Worm (Caenorhabditis elegans) whole organism, mixed stage, embryonic: ENCODE data around the gene F28C6.9.

Experiments used
- ceh-39 ChIP-seq: fragments of 150-350 bp; optimal IDR thresholded peaks from 2 replicates; lab custom pipeline; 2014; ENCODE audit warnings: missing biosample characterization, missing genetic modification characterization
- mls-2 ChIP-seq: sonication (generic microtip); optimal IDR thresholded peaks from 2 replicates; lab custom pipeline; 2016; ENCODE audit warnings: mild to moderate bottlenecking, missing genetic modification characterization, moderate library complexity, missing compliant biosample characterization
- nhr-237 ChIP-seq: fragments of 150-350 bp; optimal IDR thresholded peaks from 2 replicates; lab custom pipeline; 2014; ENCODE audit warnings: missing biosample characterization, missing genetic modification characterization
- ztf-11 ChIP-seq: fragments of 150-350 bp; optimal IDR thresholded peaks from 2 replicates; lab custom pipeline; 2014; ENCODE audit warnings: missing biosample characterization, missing genetic modification characterization

- TF ChIP-seq nhr-237 (tag; lab: Kevin White, UChicago) (no peak), mls-2 (tag; lab: Kevin White, UChicago) (no peak), ztf-11 (tag; lab: Kevin White, UChicago) (no peak), ceh-39 (tag; lab: Kevin White, UChicago) (no peak)
Observed at ce11 chrII:8643627-8644356, 33.8 kb upstream of the F28C6.9 start.
